Fruit fly (Drosophila melanogaster) whole organism, embryonic: ENCODE measurements around the gene CG33784.

Source experiments
- Atf6 ChIP-seq: fragments of 200-800 bp; sonication (Bioruptor generic); IDR thresholded peaks from 2 replicates; pipeline ENCODE4 v1.3.6; 2022; ENCODE audit warnings: missing biosample characterization, missing genetic modification characterization
- CG10321 ChIP-seq: fragments of 200-800 bp; sonication (Bioruptor generic); IDR thresholded peaks from 2 replicates; pipeline ENCODE4 v1.3.6; 2022; ENCODE audit warnings: missing biosample characterization, missing genetic modification characterization
- CG11504 ChIP-seq: fragments of 200-800 bp; sonication (Bioruptor generic); optimal IDR thresholded peaks from 3 replicates; lab custom pipeline; 2019; ENCODE audit warnings: missing biosample characterization, mild to moderate bottlenecking, missing genetic modification characterization, moderate library complexity
- CG13296 ChIP-seq: fragments of 200-800 bp; sonication (Bioruptor generic); optimal IDR thresholded peaks from 3 replicates; lab custom pipeline; 2018; ENCODE audit warnings: missing biosample characterization, mild to moderate bottlenecking, missing genetic modification characterization
- CG14014 ChIP-seq: fragments of 200-800 bp; sonication (Bioruptor generic); IDR thresholded peaks from 2 replicates; pipeline ENCODE4 v1.3.6; 2022; ENCODE audit warnings: missing biosample characterization, missing genetic modification characterization
- CG17328 ChIP-seq: fragments of 200-800 bp; sonication (Bioruptor generic); IDR thresholded peaks from 2 replicates; pipeline ENCODE4 v1.3.6; 2022; ENCODE audit warnings: missing biosample characterization, missing genetic modification characterization
- CG17359 ChIP-seq: fragments of 200-800 bp; sonication (Bioruptor generic); optimal IDR thresholded peaks from 3 replicates; lab custom pipeline; 2018; ENCODE audit warnings: missing biosample characterization, mild to moderate bottlenecking, missing genetic modification characterization, moderate library complexity
- CG17385 ChIP-seq: fragments of 200-800 bp; sonication (Bioruptor generic); optimal IDR thresholded peaks from 3 replicates; lab custom pipeline; 2018; ENCODE audit warnings: missing biosample characterization, mild to moderate bottlenecking, missing genetic modification characterization
- CG17912 ChIP-seq: fragments of 200-800 bp; sonication (Bioruptor generic); optimal IDR thresholded peaks from 2 replicates; lab custom pipeline; 2018; ENCODE audit warnings: missing biosample characterization, mild to moderate bottlenecking, missing genetic modification characterization
- CG1832 ChIP-seq: fragments of 200-800 bp; sonication (Bioruptor generic); optimal IDR thresholded peaks from 2 replicates; lab custom pipeline; 2017; ENCODE audit warnings: missing biosample characterization, mild to moderate bottlenecking, missing genetic modification characterization, inconsistent platforms
- CG18476 ChIP-seq: fragments of 200-800 bp; sonication (Bioruptor generic); optimal IDR thresholded peaks from 2 replicates; lab custom pipeline; 2016; ENCODE audit warnings: missing biosample characterization, mild to moderate bottlenecking, missing genetic modification characterization
- CG34376 ChIP-seq: fragments of 200-800 bp; sonication (Bioruptor generic); optimal IDR thresholded peaks from 2 replicates; lab custom pipeline; 2018; ENCODE audit warnings: missing biosample characterization, mild to moderate bottlenecking, missing genetic modification characterization
- CG42726 ChIP-seq: fragments of 200-800 bp; sonication (Bioruptor generic); IDR thresholded peaks from 2 replicates; pipeline ENCODE4 v1.3.6; 2022; ENCODE audit warnings: missing biosample characterization, missing genetic modification characterization; ENCODE audit not compliant: partially characterized antibody
- CG6254 ChIP-seq: fragments of 200-800 bp; sonication (Bioruptor generic); optimal IDR thresholded peaks from 3 replicates; lab custom pipeline; 2017; ENCODE audit warnings: mild to moderate bottlenecking, missing biosample characterization, missing genetic modification reagents, missing genetic modification characterization
- CG6683 ChIP-seq: fragments of 200-800 bp; sonication (Bioruptor generic); optimal IDR thresholded peaks from 2 replicates; lab custom pipeline; 2017; ENCODE audit warnings: missing biosample characterization, mild to moderate bottlenecking, missing genetic modification characterization, missing genetic modification reagents
- CG6813 ChIP-seq: fragments of 200-800 bp; sonication (Bioruptor generic); optimal IDR thresholded peaks from 2 replicates; lab custom pipeline; 2017; ENCODE audit warnings: missing biosample characterization, missing genetic modification characterization, mild to moderate bottlenecking, moderate library complexity, missing genetic modification reagents
- CG7928 ChIP-seq: fragments of 200-800 bp; sonication (Bioruptor generic); optimal IDR thresholded peaks from 2 replicates; lab custom pipeline; 2017; ENCODE audit warnings: missing biosample characterization, mild to moderate bottlenecking, missing genetic modification characterization
- CTCF ChIP-seq: fragments of 200-800 bp; sonication (Bioruptor generic); optimal IDR thresholded peaks from 2 replicates; lab custom pipeline; 2017; ENCODE audit warnings: missing biosample characterization, mild to moderate bottlenecking, missing genetic modification characterization, moderate library complexity
- Dbx ChIP-seq: fragments of 200-800 bp; sonication (Bioruptor generic); IDR thresholded peaks from 3 replicates; pipeline ENCODE4 v1.3.6; 2022; ENCODE audit warnings: missing biosample characterization, missing genetic modification characterization
- Ets65A ChIP-seq: fragments of 200-800 bp; sonication (Bioruptor generic); peaks from one replicate; lab custom pipeline; 2016; ENCODE audit warnings: missing biosample characterization, missing genetic modification characterization
- Fer1 ChIP-seq: fragments of 200-800 bp; sonication (Bioruptor generic); optimal IDR thresholded peaks from 2 replicates; lab custom pipeline; 2017; ENCODE audit warnings: missing biosample characterization, mild to moderate bottlenecking, missing genetic modification characterization
- HHEX ChIP-seq: fragments of 200-800 bp; sonication (Bioruptor generic); optimal IDR thresholded peaks from 3 replicates; lab custom pipeline; 2017; ENCODE audit warnings: missing biosample characterization, mild to moderate bottlenecking, missing genetic modification characterization, missing genetic modification reagents
- HmgZ ChIP-seq: fragments of 200-800 bp; sonication (Bioruptor generic); optimal IDR thresholded peaks from 2 replicates; lab custom pipeline; 2018; ENCODE audit warnings: missing biosample characterization, mild to moderate bottlenecking, missing genetic modification characterization
- Hr78 ChIP-seq, 2 experiments: fragments of 200-800 bp in 1 of 2; fragments of >200 bp in 1 of 2; sonication (Bioruptor generic) in 1 of 2; optimal IDR thresholded peaks; 2 replicates each; lab custom pipeline; 2017 to 2019; ENCODE audit warnings: missing biosample characterization in 2 of 2, missing genetic modification characterization in 2 of 2, mild to moderate bottlenecking in 1 of 2, moderate library complexity in 1 of 2
- Jarid2 ChIP-seq: fragments of 200-800 bp; sonication (Bioruptor generic); optimal IDR thresholded peaks from 3 replicates; lab custom pipeline; 2017; ENCODE audit warnings: mild to moderate bottlenecking, missing biosample characterization, missing genetic modification reagents, missing genetic modification characterization
- Meics ChIP-seq: fragments of 200-800 bp; sonication (Bioruptor generic); optimal IDR thresholded peaks from 2 replicates; lab custom pipeline; 2017; ENCODE audit warnings: missing biosample characterization, mild to moderate bottlenecking, missing genetic modification characterization
- Pdp1 ChIP-seq, 2 experiments: fragments of 200-800 bp; sonication (Bioruptor generic); optimal IDR thresholded peaks; 3 replicates each; lab custom pipeline; 2016; ENCODE audit warnings: missing biosample characterization in 2 of 2, missing genetic modification characterization in 2 of 2, mild to moderate bottlenecking in 1 of 2, moderate library complexity in 1 of 2
- Rx ChIP-seq: fragments of 200-800 bp; sonication (Bioruptor generic); IDR thresholded peaks from 2 replicates; pipeline ENCODE4 v1.3.6; 2022; ENCODE audit warnings: missing biosample characterization, missing genetic modification characterization
- Trl ChIP-seq, 3 experiments: fragments of >200 bp in 2 of 3; fragments of 200-800 bp in 1 of 3; sonication (Bioruptor generic) in 1 of 3; optimal IDR thresholded peaks; 2 replicates in 1 of 3; 3 replicates in 2 of 3; lab custom pipeline; 2016 to 2017; ENCODE audit warnings: missing biosample characterization in 1 of 3, missing genetic modification characterization in 1 of 3
- Xbp1 ChIP-seq: fragments of 200-800 bp; sonication (Bioruptor generic); optimal IDR thresholded peaks from 3 replicates; lab custom pipeline; 2016; ENCODE audit warnings: missing biosample characterization, mild to moderate bottlenecking, missing genetic modification characterization
- aop ChIP-seq: fragments of 200-800 bp; sonication (Bioruptor generic); IDR thresholded peaks from 2 replicates; pipeline ENCODE4 v1.3.6; 2022; ENCODE audit warnings: missing biosample characterization, missing genetic modification characterization
- ase ChIP-seq: fragments of 200-800 bp; sonication (Bioruptor generic); IDR thresholded peaks from 3 replicates; pipeline ENCODE4 v1.3.6; 2022; ENCODE audit warnings: missing biosample characterization, missing genetic modification characterization
- ftz-f1 ChIP-seq: fragments of 200-800 bp; sonication (Bioruptor generic); optimal IDR thresholded peaks from 2 replicates; lab custom pipeline; 2016; ENCODE audit warnings: missing biosample characterization, missing genetic modification characterization
- ham ChIP-seq: fragments of 200-800 bp; sonication (Bioruptor generic); IDR thresholded peaks from 2 replicates; pipeline ENCODE4 v1.3.6; 2022; ENCODE audit warnings: missing biosample characterization, missing genetic modification characterization
- her ChIP-seq: fragments of 200-800 bp; sonication (Bioruptor generic); optimal IDR thresholded peaks from 2 replicates; lab custom pipeline; 2016; ENCODE audit warnings: missing biosample characterization, missing genetic modification characterization
- ind ChIP-seq: fragments of 200-800 bp; sonication (Bioruptor generic); optimal IDR thresholded peaks from 3 replicates; lab custom pipeline; 2016; ENCODE audit warnings: missing biosample characterization, missing genetic modification characterization
- inv ChIP-seq: fragments of 200-800 bp; sonication (Bioruptor generic); IDR thresholded peaks from 2 replicates; pipeline ENCODE4 v1.3.6; 2022; ENCODE audit warnings: missing biosample characterization, missing genetic modification characterization; ENCODE audit not compliant: partially characterized antibody
- kni ChIP-seq: fragments of 200-800 bp; sonication (Bioruptor generic); optimal IDR thresholded peaks from 3 replicates; lab custom pipeline; 2017; ENCODE audit warnings: mild to moderate bottlenecking, missing biosample characterization, missing genetic modification reagents, missing genetic modification characterization
- lab ChIP-seq: fragments of 200-800 bp; sonication (Bioruptor generic); optimal IDR thresholded peaks from 3 replicates; lab custom pipeline; 2017; ENCODE audit warnings: missing biosample characterization, missing genetic modification characterization, mild to moderate bottlenecking, moderate library complexity, missing genetic modification reagents
- luna ChIP-seq: fragments of 200-800 bp; sonication (Bioruptor generic); optimal IDR thresholded peaks from 2 replicates; lab custom pipeline; 2016; ENCODE audit warnings: missing biosample characterization, missing genetic modification characterization
- nerfin-1 ChIP-seq: fragments of 200-800 bp; sonication (Bioruptor generic); optimal IDR thresholded peaks from 3 replicates; lab custom pipeline; 2019; ENCODE audit warnings: missing biosample characterization, mild to moderate bottlenecking, missing genetic modification characterization, moderate library complexity
- prd ChIP-seq, 3 experiments: fragments of >200 bp in 2 of 3; fragments of 200-800 bp in 1 of 3; sonication (Bioruptor generic) in 1 of 3; optimal IDR thresholded peaks in 2 of 3; IDR thresholded peaks in 1 of 3; 2 replicates in 2 of 3; 3 replicates in 1 of 3; pipeline versions ENCODE4 v1.3.6 to Lab custom; 2017 to 2022; ENCODE audit warnings: missing biosample characterization in 1 of 3, missing genetic modification characterization in 1 of 3
- sob ChIP-seq: fragments of 200-800 bp; sonication (Bioruptor generic); IDR thresholded peaks from 2 replicates; pipeline ENCODE4 v1.3.6; 2022; ENCODE audit warnings: missing biosample characterization, missing genetic modification characterization
- sqz ChIP-seq: fragments of 200-800 bp; sonication (Bioruptor generic); optimal IDR thresholded peaks from 3 replicates; lab custom pipeline; 2018; ENCODE audit warnings: missing biosample characterization, mild to moderate bottlenecking, missing genetic modification characterization
- stc ChIP-seq: fragments of 200-800 bp; sonication (Bioruptor generic); IDR thresholded peaks from 2 replicates; pipeline ENCODE4 v1.3.6; 2022; ENCODE audit warnings: missing biosample characterization, missing genetic modification characterization
- usp ChIP-seq: fragments of >200 bp; optimal IDR thresholded peaks from 2 replicates; lab custom pipeline; 2017; ENCODE audit warnings: missing biosample characterization, missing genetic modification characterization
- vnd ChIP-seq: fragments of 200-800 bp; sonication (Bioruptor generic); IDR thresholded peaks from 3 replicates; pipeline ENCODE4 v1.3.6; 2022; ENCODE audit warnings: missing biosample characterization, missing genetic modification characterization; ENCODE audit not compliant: partially characterized antibody

The CG33784 gene

dm6 chr3R:10093252-10094030, 25.7 kb downstream of the CG33784 start (continued):
- peak; percentile 19 for TF ChIP-seq lab (GFP tag; lab: Kevin White, UChicago)
- TF ChIP-seq Atf6 (GFP tag; lab: Robert Waterston, UW): no peak
- no peak for TF ChIP-seq usp
- no peak for TF ChIP-seq stc
- TF ChIP-seq Rx: no peak
- TF ChIP-seq sqz: peak; percentile 50
- no peak for TF ChIP-seq aop (GFP tag; lab: Robert Waterston, UW)
- TF ChIP-seq Trl (optimal IDR thresholded peaks at IDR 0.05; lab: Kevin White, UChicago): peak; percentile 83 to 91
- no peak for TF ChIP-seq Trl (GFP tag; optimal IDR thresholded peaks at IDR 0.05; lab: Kevin White, UChicago)
- TF ChIP-seq Ets65A (GFP tag; lab: Kevin White, UChicago): peak; percentile 62
- TF ChIP-seq ase (GFP tag; lab: Robert Waterston, UW): 0 out of 3 replicates have a peak, but pooled peaks have one; percentile 28
- TF ChIP-seq ham (GFP tag; lab: Robert Waterston, UW): no peak
- peak; percentile 23 for TF ChIP-seq CG17385
- TF ChIP-seq CG6813 (GFP tag; lab: Kevin White, UChicago): peak; percentile 50
- peak; percentile 32 for TF ChIP-seq kni (GFP tag; lab: Kevin White, UChicago)
- peak; percentile 6 for TF ChIP-seq CG6254
- no peak for TF ChIP-seq nerfin-1 (tag; lab: Kevin White, UChicago)
- TF ChIP-seq CG18476 (GFP tag; lab: Kevin White, UChicago): no peak
- TF ChIP-seq CG42726 (GFP tag; lab: Robert Waterston, UW): 0 out of 2 replicates have a peak, but pooled peaks have one; percentile 17
- TF ChIP-seq Xbp1 (GFP tag; lab: Kevin White, UChicago): peak; percentile 27
- TF ChIP-seq CG6683 (GFP tag; lab: Kevin White, UChicago): no peak
- TF ChIP-seq prd (optimal IDR thresholded peaks at IDR 0.05; lab: Kevin White, UChicago): no peak
- TF ChIP-seq prd (GFP tag; IDR thresholded peaks at IDR 0.05; lab: Robert Waterston, UW): no peak
- no peak for TF ChIP-seq CG7928 (GFP tag; lab: Kevin White, UChicago)
- TF ChIP-seq Jarid2 (GFP tag; lab: Kevin White, UChicago): peak; percentile 88
- peak; percentile 44 for TF ChIP-seq CTCF (GFP tag; lab: Kevin White, UChicago)
- peak in 1 of 2 experiments; percentile 92 for TF ChIP-seq Pdp1 (GFP tag; optimal IDR thresholded peaks at IDR 0.05; lab: Kevin White, UChicago)
- no peak for TF ChIP-seq CG11504 (tag; lab: Kevin White, UChicago)
- TF ChIP-seq luna: no peak
- peak; percentile 14; the same call in 1 of the 2 replicates for TF ChIP-seq CG10321 (GFP tag; lab: Robert Waterston, UW)
- TF ChIP-seq CG17912 (GFP tag; lab: Kevin White, UChicago): no peak
- TF ChIP-seq HHEX (GFP tag; lab: Kevin White, UChicago): no peak
- TF ChIP-seq sob (GFP tag; lab: Robert Waterston, UW): peak; percentile 55
- TF ChIP-seq Dbx (GFP tag; lab: Robert Waterston, UW): peak; percentile 40; the same call in 1 of the 3 replicates
- peak; percentile 45 for TF ChIP-seq HmgZ (tag; lab: Kevin White, UChicago)
- TF ChIP-seq CG34376 (GFP tag; lab: Kevin White, UChicago): peak; percentile 56
- 0 out of 2 replicates have a peak, but pooled peaks have one; percentile 26 for TF ChIP-seq CG17328 (GFP tag; lab: Robert Waterston, UW)
- peak; percentile 90 for TF ChIP-seq ftz-f1 (GFP tag; lab: Kevin White, UChicago)
- TF ChIP-seq Hr78 (GFP tag; optimal IDR thresholded peaks at IDR 0.05; lab: Kevin White, UChicago): peak in 1 of 2 experiments; percentile 40
- peak; percentile 55 for TF ChIP-seq CG1832
- TF ChIP-seq her (GFP tag; lab: Kevin White, UChicago): peak; percentile 20
- peak; percentile 18 for TF ChIP-seq CG13296 (GFP tag; lab: Kevin White, UChicago)
- peak; percentile 59 for TF ChIP-seq Fer1
- TF ChIP-seq inv (GFP tag; lab: Robert Waterston, UW): 0 out of 2 replicates have a peak, but pooled peaks have one; percentile 24
- TF ChIP-seq CG17359 (tag; lab: Kevin White, UChicago): no peak
- peak; percentile 42; the same call in 1 of the 2 replicates for TF ChIP-seq CG14014 (GFP tag; lab: Robert Waterston, UW)
- no peak for TF ChIP-seq ind (GFP tag; lab: Kevin White, UChicago)
- TF ChIP-seq Meics: peak; percentile 5
- no peak for TF ChIP-seq vnd
